Fruit fly (Drosophila melanogaster) whole organism, wandering third instar larva: ENCODE results near the gene CG32500.

Experiments
- Hr83 ChIP-seq: fragments of 200-300 bp; sonication (Bioruptor generic); optimal IDR thresholded peaks from 2 replicates; lab custom pipeline; 2016; ENCODE audit warnings: missing biosample characterization, mild to moderate bottlenecking, missing genetic modification characterization, moderate library complexity; ENCODE audit not compliant: poor library complexity, severe bottlenecking
- dmrt93B ChIP-seq: fragments of 200-800 bp; sonication (Bioruptor generic); optimal IDR thresholded peaks from 2 replicates; lab custom pipeline; 2018; ENCODE audit warnings: missing biosample characterization, mild to moderate bottlenecking, missing genetic modification characterization

DNA sequence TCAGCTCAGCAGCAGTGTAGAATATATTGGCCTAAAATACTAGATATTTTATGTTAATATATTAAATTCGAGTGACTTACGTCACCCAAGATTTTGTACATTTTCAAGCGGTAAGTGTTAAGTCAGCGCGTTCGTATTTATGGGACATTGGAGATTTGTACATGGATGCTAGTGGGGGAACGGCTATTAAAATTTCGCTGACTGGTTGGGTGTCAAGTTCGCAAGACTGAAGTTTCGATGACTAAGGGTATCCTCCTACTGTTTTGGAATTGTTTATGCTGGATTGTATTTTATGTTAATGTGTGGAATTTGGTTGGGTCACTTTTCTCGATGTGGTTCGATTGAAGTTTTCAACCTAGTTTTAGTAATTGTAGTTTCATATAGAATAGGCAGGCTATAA is 8.7 kb upstream of the CG32500 start:
- TF ChIP-seq dmrt93B (GFP tag; lab: Kevin White, UChicago) (no peak), Hr83 (no peak)
